Worm (Caenorhabditis elegans) whole organism, late embryonic: Measurements from ENCODE around the gene C54D10.3.

ENCODE experiments used
- ama-1 ChIP-seq: fragments of 150-350 bp; optimal IDR thresholded peaks from 2 replicates; lab custom pipeline; 2014
- nfya-1 ChIP-seq: sonication (generic microtip); optimal IDR thresholded peaks from 2 replicates; lab custom pipeline; 2017; ENCODE audit warnings: missing genetic modification characterization, mild to moderate bottlenecking, missing compliant biosample characterization, antibody characterized with exemption, moderate library complexity
- nhr-11 ChIP-seq: fragments of 150-350 bp; optimal IDR thresholded peaks from 2 replicates; lab custom pipeline; 2014; ENCODE audit warnings: missing biosample characterization, missing genetic modification characterization
- odd-2 ChIP-seq: sonication (generic microtip); optimal IDR thresholded peaks from 2 replicates; lab custom pipeline; 2017; ENCODE audit warnings: antibody characterized with exemption, mild to moderate bottlenecking, missing genetic modification characterization, missing compliant biosample characterization
- pag-3 ChIP-seq: sonication (generic microtip); optimal IDR thresholded peaks from 2 replicates; lab custom pipeline; 2016; ENCODE audit warnings: missing compliant biosample characterization, missing genetic modification characterization, borderline replicate concordance
- pha-4 ChIP-seq: fragments of 150-350 bp; optimal IDR thresholded peaks from 2 replicates; lab custom pipeline; 2018; ENCODE audit warnings: missing biosample characterization, missing genetic modification reagents, missing genetic modification characterization
- sox-4 ChIP-seq: sonication (generic microtip); optimal IDR thresholded peaks from 2 replicates; lab custom pipeline; 2017; ENCODE audit warnings: mild to moderate bottlenecking, missing genetic modification characterization, inconsistent platforms, missing compliant biosample characterization
- unc-86 ChIP-seq: sonication (generic microtip); optimal IDR thresholded peaks from 2 replicates; lab custom pipeline; 2016; ENCODE audit warnings: missing genetic modification characterization, missing compliant biosample characterization

DNA sequence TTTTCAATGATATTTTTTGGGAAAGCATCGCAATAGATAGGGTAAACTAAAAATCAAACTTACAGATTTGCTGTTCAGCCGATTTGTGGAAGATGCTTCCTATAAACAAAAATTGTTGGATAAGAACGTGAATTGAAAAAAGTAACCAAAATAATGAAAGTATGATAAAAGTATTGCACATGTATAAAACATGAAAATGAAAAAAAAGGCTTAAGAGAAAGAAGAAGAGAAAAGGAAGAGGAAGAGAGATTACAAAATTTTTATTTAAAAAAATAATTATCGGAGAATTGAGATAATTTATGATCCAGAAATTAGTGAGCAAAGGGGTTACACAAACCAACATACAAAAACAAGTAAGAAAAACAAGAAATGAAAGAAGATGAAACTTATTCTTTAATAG is 23.0 kb downstream of the C54D10.3 start, which contains the start of gene pals-37:
- TF ChIP-seq odd-2 (no peak), ama-1 (lab: Kevin White, UChicago) (no peak), nfya-1 (tag; lab: Kevin White, UChicago) (no peak), nhr-11 (no peak), unc-86 (tag; lab: Kevin White, UChicago) (no peak), sox-4 (tag; lab: Kevin White, UChicago) (no peak), pha-4 (tag; lab: Kevin White, UChicago) (no peak), pag-3 (tag; lab: Kevin White, UChicago) (no peak)
